Fruit fly (Drosophila melanogaster) whole organism, embryonic: ENCODE measurements around the gene br.

ENCODE experiments used
- CG10979 ChIP-seq: fragments of 200-800 bp; sonication (Bioruptor generic); optimal IDR thresholded peaks from 2 replicates; lab custom pipeline; 2018; ENCODE audit warnings: missing biosample characterization, mild to moderate bottlenecking, missing genetic modification characterization, moderate library complexity
- CG11504 ChIP-seq: fragments of 200-800 bp; sonication (Bioruptor generic); optimal IDR thresholded peaks from 3 replicates; lab custom pipeline; 2019; ENCODE audit warnings: missing biosample characterization, mild to moderate bottlenecking, missing genetic modification characterization, moderate library complexity
- CG12104 ChIP-seq: fragments of 200-800 bp; sonication (Bioruptor generic); optimal IDR thresholded peaks from 3 replicates; lab custom pipeline; 2016; ENCODE audit warnings: missing biosample characterization, missing genetic modification characterization
- CG13287 ChIP-seq: fragments of 200-800 bp; sonication (Bioruptor generic); IDR thresholded peaks from 2 replicates; pipeline ENCODE4 v1.3.6; 2022; ENCODE audit warnings: missing biosample characterization, missing genetic modification characterization; ENCODE audit not compliant: partially characterized antibody
- CG15479 ChIP-seq: fragments of 200-800 bp; sonication (Bioruptor generic); optimal IDR thresholded peaks from 3 replicates; lab custom pipeline; 2019; ENCODE audit warnings: missing biosample characterization, mild to moderate bottlenecking, missing genetic modification characterization, moderate library complexity
- CG15514 ChIP-seq: fragments of 200-800 bp; sonication (Bioruptor generic); optimal IDR thresholded peaks from 3 replicates; lab custom pipeline; 2017; ENCODE audit warnings: missing biosample characterization, missing genetic modification characterization, mild to moderate bottlenecking, moderate library complexity, missing genetic modification reagents
- CG16813 ChIP-seq: fragments of 200-800 bp; sonication (Bioruptor generic); IDR thresholded peaks from 3 replicates; pipeline ENCODE4 v1.3.6; 2022; ENCODE audit warnings: missing biosample characterization, missing genetic modification characterization; ENCODE audit not compliant: partially characterized antibody
- CG2875 ChIP-seq: fragments of 200-800 bp; sonication (Bioruptor generic); optimal IDR thresholded peaks from 2 replicates; lab custom pipeline; 2017; ENCODE audit warnings: missing biosample characterization, mild to moderate bottlenecking, missing genetic modification characterization, missing genetic modification reagents
- CG34224 ChIP-seq: fragments of 200-800 bp; sonication (Bioruptor generic); IDR thresholded peaks from 3 replicates; pipeline ENCODE4 v1.3.6; 2022; ENCODE audit warnings: missing biosample characterization, missing genetic modification characterization; ENCODE audit not compliant: partially characterized antibody
- CG3726 ChIP-seq: fragments of 200-800 bp; sonication (Bioruptor generic); IDR thresholded peaks from 3 replicates; pipeline ENCODE4, ENCODE4 v1.3.6; 2022; ENCODE audit warnings: missing biosample characterization, missing genetic modification characterization
- CG4617 ChIP-seq: fragments of 200-800 bp; sonication (Bioruptor generic); optimal IDR thresholded peaks from 3 replicates; lab custom pipeline; 2016; ENCODE audit warnings: missing biosample characterization, missing genetic modification characterization, borderline replicate concordance
- CG4854 ChIP-seq: fragments of 200-800 bp; sonication (Bioruptor generic); optimal IDR thresholded peaks from 2 replicates; lab custom pipeline; 2016; ENCODE audit warnings: missing biosample characterization, missing genetic modification characterization, inconsistent platforms
- CG7271 ChIP-seq: fragments of 200-800 bp; sonication (Bioruptor generic); optimal IDR thresholded peaks from 2 replicates; lab custom pipeline; 2018; ENCODE audit warnings: missing biosample characterization, mild to moderate bottlenecking, missing genetic modification characterization, moderate library complexity
- CG7357 ChIP-seq: fragments of 200-800 bp; sonication (Bioruptor generic); IDR thresholded peaks from 3 replicates; pipeline ENCODE4 v1.3.6; 2022; ENCODE audit warnings: missing biosample characterization, missing genetic modification characterization
- CG7963 ChIP-seq: fragments of 200-800 bp; sonication (Bioruptor generic); IDR thresholded peaks from 3 replicates; pipeline ENCODE4 v1.3.6; 2022; ENCODE audit warnings: missing biosample characterization, missing genetic modification characterization; ENCODE audit not compliant: partially characterized antibody
- CG7987 ChIP-seq: fragments of 200-800 bp; sonication (Bioruptor generic); optimal IDR thresholded peaks from 2 replicates; lab custom pipeline; 2018; ENCODE audit warnings: missing biosample characterization, mild to moderate bottlenecking, missing genetic modification characterization, moderate library complexity
- CG8089 ChIP-seq: fragments of 200-800 bp; sonication (Bioruptor generic); optimal IDR thresholded peaks from 3 replicates; lab custom pipeline; 2016; ENCODE audit warnings: missing biosample characterization, missing genetic modification characterization
- CG8281 ChIP-seq: fragments of 200-800 bp; sonication (Bioruptor generic); optimal IDR thresholded peaks from 2 replicates; lab custom pipeline; 2018; ENCODE audit warnings: missing biosample characterization, mild to moderate bottlenecking, missing genetic modification characterization, moderate library complexity
- CG8290 ChIP-seq, 3 experiments: fragments of 200-800 bp; sonication (Bioruptor generic); optimal IDR thresholded peaks; 2 replicates each; lab custom pipeline; 2016 to 2019; ENCODE audit warnings: missing biosample characterization in 3 of 3, missing genetic modification characterization in 3 of 3, mild to moderate bottlenecking in 2 of 3, moderate library complexity in 1 of 3
- CG8765 ChIP-seq: fragments of 200-800 bp; sonication (Bioruptor generic); IDR thresholded peaks from 2 replicates; pipeline ENCODE4 v1.3.6; 2022; ENCODE audit warnings: missing biosample characterization, missing genetic modification characterization
- CG8924 ChIP-seq: fragments of 200-800 bp; optimal IDR thresholded peaks from 3 replicates; lab custom pipeline; 2019; ENCODE audit warnings: missing biosample characterization, mild to moderate bottlenecking, missing genetic modification characterization, moderate library complexity
- HLH4C ChIP-seq: fragments of 200-800 bp; sonication (Bioruptor generic); IDR thresholded peaks from 3 replicates; pipeline ENCODE4 v1.3.6; 2022; ENCODE audit warnings: missing biosample characterization, missing genetic modification characterization; ENCODE audit not compliant: partially characterized antibody
- Hand ChIP-seq: fragments of 200-800 bp; sonication (Bioruptor generic); optimal IDR thresholded peaks from 2 replicates; lab custom pipeline; 2017; ENCODE audit warnings: mild to moderate bottlenecking, missing biosample characterization, missing genetic modification reagents, missing genetic modification characterization
- MESR4 ChIP-seq: fragments of 200-800 bp; sonication (Bioruptor generic); optimal IDR thresholded peaks from 2 replicates; lab custom pipeline; 2018; ENCODE audit warnings: missing biosample characterization, mild to moderate bottlenecking, missing genetic modification characterization, moderate library complexity
- Nf-YB ChIP-seq: fragments of 200-800 bp; sonication (Bioruptor generic); optimal IDR thresholded peaks from 3 replicates; lab custom pipeline; 2019; ENCODE audit warnings: missing biosample characterization, mild to moderate bottlenecking, missing genetic modification characterization, moderate library complexity
- Oli ChIP-seq: fragments of 200-800 bp; sonication (Bioruptor generic); optimal IDR thresholded peaks from 2 replicates; lab custom pipeline; 2018; ENCODE audit warnings: missing biosample characterization, mild to moderate bottlenecking, missing genetic modification characterization, moderate library complexity
- Sin3A ChIP-seq: fragments of >200 bp; optimal IDR thresholded peaks from 2 replicates; lab custom pipeline; 2018
- Six4 ChIP-seq: fragments of 200-800 bp; sonication (Bioruptor generic); optimal IDR thresholded peaks from 2 replicates; lab custom pipeline; 2016; ENCODE audit warnings: missing biosample characterization, missing genetic modification characterization
- Sox102F ChIP-seq: fragments of 200-800 bp; sonication (Bioruptor generic); optimal IDR thresholded peaks from 2 replicates; lab custom pipeline; 2018; ENCODE audit warnings: missing biosample characterization, mild to moderate bottlenecking, missing genetic modification characterization, moderate library complexity
- Usf ChIP-seq: fragments of 200-800 bp; sonication (Bioruptor generic); optimal IDR thresholded peaks from 2 replicates; lab custom pipeline; 2017; ENCODE audit warnings: missing genotype, missing biosample characterization, missing genetic modification characterization
- ap ChIP-seq: fragments of 200-800 bp; sonication (Bioruptor generic); IDR thresholded peaks from 2 replicates; pipeline ENCODE4 v1.3.6; 2022; ENCODE audit warnings: missing biosample characterization, missing genetic modification characterization
- bcd ChIP-seq: fragments of 200-800 bp; sonication (Bioruptor generic); optimal IDR thresholded peaks from 2 replicates; lab custom pipeline; 2017; ENCODE audit warnings: missing biosample characterization, mild to moderate bottlenecking, missing genetic modification characterization
- dm ChIP-seq: fragments of 200-800 bp; sonication (Bioruptor generic); optimal IDR thresholded peaks from 3 replicates; lab custom pipeline; 2016; ENCODE audit warnings: missing biosample characterization, missing genetic modification characterization
- eve ChIP-seq, 2 experiments: fragments of >200 bp; optimal IDR thresholded peaks; 2 replicates each; lab custom pipeline; 2017; ENCODE audit warnings: missing biosample characterization in 2 of 2, missing genetic modification characterization in 2 of 2
- gcm ChIP-seq: fragments of 200-800 bp; sonication (Bioruptor generic); optimal IDR thresholded peaks from 2 replicates; lab custom pipeline; 2019; ENCODE audit warnings: missing biosample characterization, mild to moderate bottlenecking, missing genetic modification characterization, moderate library complexity
- gt ChIP-seq: fragments of 200-800 bp; sonication (Bioruptor generic); IDR thresholded peaks from 2 replicates; pipeline ENCODE4 v1.3.6; 2022; ENCODE audit warnings: missing biosample characterization, missing genetic modification characterization
- lab ChIP-seq: fragments of 200-800 bp; sonication (Bioruptor generic); optimal IDR thresholded peaks from 3 replicates; lab custom pipeline; 2017; ENCODE audit warnings: missing biosample characterization, missing genetic modification characterization, mild to moderate bottlenecking, moderate library complexity, missing genetic modification reagents
- luna ChIP-seq: fragments of 200-800 bp; sonication (Bioruptor generic); optimal IDR thresholded peaks from 2 replicates; lab custom pipeline; 2016; ENCODE audit warnings: missing biosample characterization, missing genetic modification characterization
- nmo ChIP-seq: fragments of 200-800 bp; sonication (Bioruptor generic); optimal IDR thresholded peaks from 2 replicates; lab custom pipeline; 2018; ENCODE audit warnings: missing biosample characterization, mild to moderate bottlenecking, missing genetic modification characterization, moderate library complexity
- oc ChIP-seq: fragments of 200-800 bp; sonication (Bioruptor generic); optimal IDR thresholded peaks from 2 replicates; lab custom pipeline; 2018; ENCODE audit warnings: missing biosample characterization, mild to moderate bottlenecking, missing genetic modification characterization, moderate library complexity
- onecut ChIP-seq: fragments of 200-800 bp; sonication (Bioruptor generic); IDR thresholded peaks from 2 replicates; pipeline ENCODE4 v1.3.6; 2022; ENCODE audit warnings: missing biosample characterization, missing genetic modification characterization
- pan ChIP-seq, 4 experiments: fragments of >200 bp in 3 of 4; fragments of 200-800 bp in 1 of 4; sonication (Bioruptor generic) in 1 of 4; optimal IDR thresholded peaks in 3 of 4; IDR thresholded peaks in 1 of 4; 2 replicates each; pipeline versions ENCODE4 v1.3.6 to Lab custom; 2017 to 2022; ENCODE audit warnings: missing biosample characterization in 2 of 4, missing genetic modification characterization in 2 of 4, mixed read lengths in 1 of 4
- ranshi ChIP-seq: fragments of 200-800 bp; sonication (Bioruptor generic); IDR thresholded peaks from 2 replicates; pipeline ENCODE4 v1.3.6; 2022; ENCODE audit warnings: missing biosample characterization, missing genetic modification characterization
- row ChIP-seq: fragments of 200-800 bp; sonication (Bioruptor generic); IDR thresholded peaks from 3 replicates; pipeline ENCODE4 v1.3.6; 2022; ENCODE audit warnings: missing biosample characterization, missing genetic modification characterization
- so ChIP-seq: fragments of 200-800 bp; sonication (Bioruptor generic); IDR thresholded peaks from 3 replicates; pipeline ENCODE4 v1.3.6; 2022; ENCODE audit warnings: missing biosample characterization, missing genetic modification characterization
- tgo ChIP-seq: fragments of 200-800 bp; sonication (Bioruptor generic); IDR thresholded peaks from 3 replicates; pipeline ENCODE4 v1.3.6; 2022; ENCODE audit warnings: missing biosample characterization, missing genetic modification characterization
- tx ChIP-seq: fragments of 200-800 bp; sonication (Bioruptor generic); optimal IDR thresholded peaks from 2 replicates; lab custom pipeline; 2016; ENCODE audit warnings: missing biosample characterization, missing genetic modification characterization
- wdn ChIP-seq: fragments of 200-800 bp; sonication (Bioruptor generic); IDR thresholded peaks from 2 replicates; pipeline ENCODE4 v1.3.6; 2022; ENCODE audit warnings: missing biosample characterization, missing genetic modification characterization
- wor ChIP-seq: fragments of 200-800 bp; sonication (Bioruptor generic); IDR thresholded peaks from 2 replicates; pipeline ENCODE4 v1.3.6; 2022; ENCODE audit warnings: missing biosample characterization, missing genetic modification characterization

Gene br

dm6 chrX:1669214-1669613, 94.3 kb downstream of the br start, which contains the start of the genes CG3740 and hfw (continued):
- peak; percentile 26 for TF ChIP-seq CG12104 (GFP tag; lab: Kevin White, UChicago)
- TF ChIP-seq CG4617 (GFP tag; lab: Kevin White, UChicago) = peak; percentile 8
- TF ChIP-seq CG13287 = peak; percentile 92
- peak; percentile 85 for TF ChIP-seq nmo
- peak; percentile 78 for TF ChIP-seq Sox102F (GFP tag; lab: Kevin White, UChicago)
- TF ChIP-seq gt (GFP tag; lab: Robert Waterston, UW) = no peak
- no peak for TF ChIP-seq CG2875 (GFP tag; lab: Kevin White, UChicago)
- TF ChIP-seq CG11504 (tag; lab: Kevin White, UChicago) = no peak
- TF ChIP-seq Six4 (GFP tag; lab: Kevin White, UChicago) = peak; percentile 16
- no peak for TF ChIP-seq CG8281 (tag; lab: Kevin White, UChicago)
- TF ChIP-seq Sin3A = peak; percentile 63
- TF ChIP-seq HLH4C (GFP tag; lab: Robert Waterston, UW) = peak; percentile 94
- peak; percentile 20; the same call in 1 of the 3 replicates for TF ChIP-seq so
- no peak for TF ChIP-seq eve (GFP tag; optimal IDR thresholded peaks at IDR 0.05; lab: Kevin White, UChicago)
- TF ChIP-seq tgo = peak; percentile 77
- TF ChIP-seq CG15514 (GFP tag; lab: Kevin White, UChicago) = peak; percentile 44
- TF ChIP-seq dm (GFP tag; lab: Kevin White, UChicago) = no peak
- peak; percentile 69 for TF ChIP-seq CG7357
- TF ChIP-seq row (GFP tag; lab: Robert Waterston, UW) = peak; percentile 93
- peak; percentile 55 for TF ChIP-seq CG10979 (tag; lab: Kevin White, UChicago)
- TF ChIP-seq wdn (GFP tag; lab: Robert Waterston, UW) = peak; percentile 58
- peak; percentile 39 for TF ChIP-seq Nf-YB (GFP tag; lab: Kevin White, UChicago)
- peak; percentile 63; the same call in 1 of the 2 replicates for TF ChIP-seq ranshi (GFP tag; lab: Robert Waterston, UW)
- TF ChIP-seq pan (optimal IDR thresholded peaks at IDR 0.05; lab: Kevin White, UChicago) = no peak
- TF ChIP-seq pan (GFP tag; optimal IDR thresholded peaks at IDR 0.05 in 1 of 2, IDR thresholded peaks at IDR 0.05 in 1 of 2) = peak in 1 of 2 experiments; percentile 72
- TF ChIP-seq ap (GFP tag; lab: Robert Waterston, UW) = peak; percentile 44; the same call in 1 of the 2 replicates
- peak; percentile 6 for TF ChIP-seq CG8089 (GFP tag; lab: Kevin White, UChicago)
- TF ChIP-seq CG8924 (tag; lab: Kevin White, UChicago) = peak; percentile 60
- peak; percentile 28; the same call in 1 of the 2 replicates for TF ChIP-seq CG8765 (GFP tag; lab: Robert Waterston, UW)
- peak; percentile 76 for TF ChIP-seq bcd
- TF ChIP-seq CG34224 = peak; percentile 90
- TF ChIP-seq tx (GFP tag; lab: Kevin White, UChicago) = no peak
- TF ChIP-seq CG7987 (GFP tag; lab: Kevin White, UChicago) = no peak
- TF ChIP-seq lab = peak; percentile 71
- TF ChIP-seq CG7963 = peak; percentile 82
- TF ChIP-seq CG15479 (GFP tag; lab: Kevin White, UChicago) = no peak
- peak; percentile 60 for TF ChIP-seq Oli (tag; lab: Kevin White, UChicago)
- TF ChIP-seq wor (GFP tag; lab: Robert Waterston, UW) = peak; percentile 37; the same call in 1 of the 2 replicates
- TF ChIP-seq CG4854 = no peak
- peak; percentile 19; the same call in 1 of the 2 replicates for TF ChIP-seq onecut (GFP tag; lab: Robert Waterston, UW)
- TF ChIP-seq Usf (GFP tag; lab: Kevin White, UChicago) = peak; percentile 37
- TF ChIP-seq CG3726 = no peak
- TF ChIP-seq MESR4 (GFP tag; lab: Kevin White, UChicago) = no peak
- peak; percentile 94 for TF ChIP-seq CG16813 (GFP tag; lab: Robert Waterston, UW)
- no peak for TF ChIP-seq gcm
- no peak for TF ChIP-seq luna (GFP tag; lab: Kevin White, UChicago)
- no peak for TF ChIP-seq Hand
- TF ChIP-seq CG8290 (GFP tag; optimal IDR thresholded peaks at IDR 0.05; lab: Kevin White, UChicago) = peak; percentile 51
- TF ChIP-seq CG8290 (tag; optimal IDR thresholded peaks at IDR 0.05; lab: Kevin White, UChicago) = peak in 1 of 2 experiments; percentile 29
- TF ChIP-seq CG7271 (tag; lab: Kevin White, UChicago) = peak; percentile 48
- TF ChIP-seq oc (tag; lab: Kevin White, UChicago) = peak; percentile 36
